Worm (Caenorhabditis elegans) whole organism, L3 larva: ENCODE measurements around the gene nlp-52.

Experiments used
- aly-2 ChIP-seq: fragments of 150-350 bp; optimal IDR thresholded peaks from 2 replicates; lab custom pipeline; 2014; ENCODE audit warnings: missing biosample characterization, missing genetic modification characterization
- ceh-16 ChIP-seq: sonication (generic microtip); optimal IDR thresholded peaks from 2 replicates; lab custom pipeline; 2017; ENCODE audit warnings: missing biosample characterization, missing genetic modification characterization
- egl-27 ChIP-seq: sonication (generic microtip); optimal IDR thresholded peaks from 4 replicates; lab custom pipeline; 2017; ENCODE audit warnings: missing biosample characterization, missing genetic modification reagents, missing genetic modification characterization
- eor-1 ChIP-seq, 2 experiments: fragments of 150-350 bp; optimal IDR thresholded peaks; 2 replicates each; lab custom pipeline; 2014 to 2018; ENCODE audit warnings: missing biosample characterization in 2 of 2, missing genetic modification characterization in 2 of 2
- nhr-11 ChIP-seq: fragments of 150-350 bp; optimal IDR thresholded peaks from 2 replicates; lab custom pipeline; 2014; ENCODE audit warnings: missing biosample characterization, missing genetic modification characterization
- nhr-23 ChIP-seq: fragments of 150-350 bp; optimal IDR thresholded peaks from 2 replicates; lab custom pipeline; 2014; ENCODE audit warnings: missing biosample characterization, missing genetic modification reagents, missing genetic modification characterization
- nhr-28 ChIP-seq: fragments of 150-350 bp; optimal IDR thresholded peaks from 2 replicates; lab custom pipeline; 2014; ENCODE audit warnings: missing biosample characterization, missing genetic modification characterization
- pqm-1 ChIP-seq: fragments of 150-350 bp; optimal IDR thresholded peaks from 2 replicates; lab custom pipeline; 2017; ENCODE audit warnings: missing biosample characterization, missing genetic modification characterization, inconsistent platforms
- snpc-4 ChIP-seq: fragments of 150-350 bp; optimal IDR thresholded peaks from 2 replicates; lab custom pipeline; 2014; ENCODE audit warnings: missing biosample characterization, missing genetic modification characterization
- unc-39 ChIP-seq: sonication (generic microtip); optimal IDR thresholded peaks from 4 replicates; lab custom pipeline; 2017; ENCODE audit warnings: missing biosample characterization, missing genetic modification characterization
- zag-1 ChIP-seq: fragments of 150-350 bp; optimal IDR thresholded peaks from 2 replicates; lab custom pipeline; 2014; ENCODE audit warnings: missing biosample characterization, missing genetic modification characterization
- ztf-11 ChIP-seq: fragments of 150-350 bp; optimal IDR thresholded peaks from 2 replicates; lab custom pipeline; 2014; ENCODE audit warnings: missing biosample characterization, missing genetic modification characterization
- ztf-4 ChIP-seq: fragments of 150-350 bp; optimal IDR thresholded peaks from 2 replicates; lab custom pipeline; 2014; ENCODE audit warnings: missing biosample characterization, missing genetic modification characterization

- TF ChIP-seq aly-2 (tag; lab: Kevin White, UChicago), result no peak
- TF ChIP-seq ztf-4 (tag; lab: Kevin White, UChicago), result no peak
- no peak for TF ChIP-seq ceh-16 (tag; lab: Kevin White, UChicago)
- no peak for TF ChIP-seq unc-39 (tag; lab: Kevin White, UChicago)
- TF ChIP-seq zag-1, result no peak
- TF ChIP-seq pqm-1 (tag; lab: Kevin White, UChicago), result no peak
- no peak for TF ChIP-seq nhr-23 (tag; lab: Kevin White, UChicago)
- TF ChIP-seq ztf-11 (tag; lab: Kevin White, UChicago), result no peak
- no peak for TF ChIP-seq egl-27 (tag; lab: Kevin White, UChicago)
- no peak for TF ChIP-seq nhr-11 (tag; lab: Kevin White, UChicago)
- TF ChIP-seq eor-1 (tag; optimal IDR thresholded peaks at IDR 0.05; lab: Kevin White, UChicago), result no peak
- no peak for TF ChIP-seq nhr-28 (tag; lab: Kevin White, UChicago)
- TF ChIP-seq snpc-4, result no peak
Measured at ce11 chrIII:770958-771357, 9.4 kb downstream of the nlp-52 start, which contains the start of gene tpst-2.
